Fruit fly (Drosophila melanogaster): Measurements from ENCODE around the gene Srg1.

Gene Srg1

DNA sequence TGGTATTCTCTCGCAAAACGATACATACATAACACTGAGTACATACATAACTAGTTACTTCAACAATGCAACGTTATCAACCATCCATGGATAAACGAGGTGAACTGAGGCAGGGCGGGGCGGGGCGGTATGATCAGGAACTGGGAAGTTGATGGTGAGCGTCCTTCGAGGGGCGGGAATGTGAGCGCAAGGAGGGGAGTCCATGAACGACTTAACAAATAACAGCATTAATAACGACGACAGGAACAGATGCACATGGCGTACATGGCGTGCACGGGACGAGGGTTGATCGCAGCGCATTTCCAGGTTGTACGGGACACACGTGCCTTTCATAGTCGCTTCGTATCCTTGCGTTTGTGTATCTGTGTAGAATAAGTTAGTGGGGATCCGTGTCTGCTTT, 3.4 kb upstream of the Srg1 start (continued):
- TF ChIP-seq MESR4 (GFP tag; optimal IDR thresholded peaks at IDR 0.05) (no peak), pho (GFP tag; optimal IDR thresholded peaks at IDR 0.05) (no peak), CG30431 (GFP tag; optimal IDR thresholded peaks at IDR 0.05) (no peak), NFAT (GFP tag; IDR thresholded peaks at IDR 0.05) (no peak), CG10431 (GFP tag; optimal IDR thresholded peaks at IDR 0.05) (peak; percentile 100), pros (GFP tag; optimal IDR thresholded peaks at IDR 0.05) (peak; percentile 83), bab2 (GFP tag; optimal IDR thresholded peaks at IDR 0.05) (no peak), Abd-B (GFP tag; optimal IDR thresholded peaks at IDR 0.05) (no peak), Pdp1 (GFP tag; optimal IDR thresholded peaks at IDR 0.05) (no peak), HLH4C (GFP tag; IDR thresholded peaks at IDR 0.05; ENCODE audit: partially characterized antibody) (no peak), CG12236 (GFP tag; optimal IDR thresholded peaks at IDR 0.05) (no peak), CG7963 (GFP tag; IDR thresholded peaks at IDR 0.05; ENCODE audit: partially characterized antibody) (no peak), CG7745 (tag; optimal IDR thresholded peaks at IDR 0.05) (no peak), crol (GFP tag; IDR thresholded peaks at IDR 0.05) (peak; percentile 65; the same call in 1 of the 2 replicates), nerfin-1 (tag; optimal IDR thresholded peaks at IDR 0.05) (peak; percentile 66), sens-2 (GFP tag; IDR thresholded peaks at IDR 0.05) (no peak), Hr39 (optimal IDR thresholded peaks at IDR 0.05) (no peak), otp (GFP tag; IDR thresholded peaks at IDR 0.05) (no peak)

DNA sequence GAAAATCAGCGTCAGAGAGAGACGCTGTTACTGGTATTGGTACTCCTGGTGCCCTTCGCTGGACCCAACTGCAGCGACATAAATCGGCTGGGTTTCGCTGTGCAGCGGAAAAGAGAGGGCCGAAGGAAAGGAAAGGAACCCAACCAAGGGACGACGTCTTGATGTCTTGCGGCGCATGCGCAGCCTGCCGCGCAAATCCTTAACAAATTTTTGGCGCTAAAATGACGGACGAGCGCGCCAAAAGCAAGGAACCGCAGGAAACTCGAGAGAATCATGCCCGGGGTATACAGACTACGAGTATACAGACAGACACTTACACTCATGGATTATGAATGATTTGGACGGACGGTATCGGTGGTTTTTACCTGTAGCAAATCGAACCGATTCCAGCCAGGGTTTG, 2.4 kb upstream of the Srg1 start:
- TF ChIP-seq CG15479 (GFP tag; optimal IDR thresholded peaks at IDR 0.05) = peak; percentile 92
- TF ChIP-seq tll (GFP tag; optimal IDR thresholded peaks at IDR 0.05) = peak in 1 of 2 experiments; percentile 60
- peak; percentile 65 for TF ChIP-seq pros (GFP tag; optimal IDR thresholded peaks at IDR 0.05)
- peak; percentile 38 for TF ChIP-seq ewg (GFP tag; optimal IDR thresholded peaks at IDR 0.05)
- TF ChIP-seq zen (tag; optimal IDR thresholded peaks at IDR 0.05) = peak; percentile 20
- TF ChIP-seq H15 (GFP tag; IDR thresholded peaks at IDR 0.05) = 0 out of 3 replicates have a peak, but pooled peaks have one; percentile 11
- TF ChIP-seq CG13424 (tag; optimal IDR thresholded peaks at IDR 0.05) = no peak
- TF ChIP-seq bbx (GFP tag; IDR thresholded peaks at IDR 0.05; ENCODE audit: partially characterized antibody) = no peak

DNA sequence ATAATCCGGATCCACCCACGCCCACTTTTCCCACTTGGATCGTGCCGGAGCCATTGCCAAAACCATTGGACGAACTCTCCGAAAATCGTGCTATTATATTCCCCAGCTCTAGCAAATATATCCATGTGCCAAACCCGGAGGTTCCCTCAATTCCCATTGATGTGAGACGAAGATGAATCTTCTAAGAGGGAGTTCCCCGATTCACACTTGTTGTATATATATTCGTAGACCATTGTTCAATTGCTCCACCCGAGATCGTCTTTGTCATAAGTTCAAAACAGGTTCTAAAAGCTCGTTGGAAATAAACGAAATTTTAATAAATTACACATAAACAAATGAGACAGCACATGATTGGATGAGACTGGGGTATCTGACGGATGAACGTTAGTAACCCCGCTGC, 638 bp downstream of the Srg1 start:
- TF ChIP-seq sens (GFP tag) (peak; percentile 1), CG1647 (GFP tag; optimal IDR thresholded peaks at IDR 0.05) (no peak)

DNA sequence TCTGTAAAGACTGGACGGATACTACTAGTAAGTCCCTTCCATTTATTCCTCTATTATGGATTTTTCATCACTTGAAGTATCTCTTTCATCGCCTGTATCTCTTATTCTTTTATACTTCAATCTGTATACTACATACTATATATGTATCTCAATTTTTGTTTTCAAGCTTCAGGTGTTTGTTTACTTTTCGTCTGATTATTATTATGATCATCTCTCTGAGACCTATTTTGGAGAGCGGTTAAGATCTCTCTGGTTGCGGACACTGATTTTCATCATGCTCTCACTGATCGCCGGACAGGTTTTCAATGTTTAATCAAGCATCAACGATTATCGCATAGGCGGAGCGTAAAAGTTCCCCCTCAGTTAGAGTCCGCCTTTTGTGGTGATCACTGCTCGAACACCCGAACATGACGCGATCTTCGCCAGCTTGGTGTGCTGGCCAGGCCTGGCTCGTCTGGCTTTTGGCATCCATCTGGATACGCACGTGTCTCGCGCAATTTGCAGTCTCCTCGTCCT, 1.9 kb downstream of the Srg1 start, which contains the start of gene CG7016:
Gene CG7016 (plus strand): TSS at position 358 of the 516 bp plus-strand sequence.
- TF ChIP-seq Pdp1 (GFP tag; optimal IDR thresholded peaks at IDR 0.05) (peak in 1 of 2 experiments; percentile 70), grn (GFP tag; optimal IDR thresholded peaks at IDR 0.05) (peak; percentile 13), amos (GFP tag; IDR thresholded peaks at IDR 0.05; ENCODE audit: partially characterized antibody) (no peak), unc-4 (GFP tag; IDR thresholded peaks at IDR 0.05; ENCODE audit: partially characterized antibody) (no peak), onecut (GFP tag; IDR thresholded peaks at IDR 0.05) (no peak), vvl (GFP tag; IDR thresholded peaks at IDR 0.05) (0 out of 2 replicates have a peak, but pooled peaks have one; percentile 2), CG13894 (tag; optimal IDR thresholded peaks at IDR 0.05) (peak; percentile 79), CG34376 (GFP tag; optimal IDR thresholded peaks at IDR 0.05) (peak; percentile 62), Trl (optimal IDR thresholded peaks at IDR 0.05) (peak; percentile 42 to 63), Trl (GFP tag; optimal IDR thresholded peaks at IDR 0.05) (no peak), CG34422 (GFP tag; IDR thresholded peaks at IDR 0.05) (peak; percentile 12; the same call in 1 of the 3 replicates), sens (GFP tag) (peak; percentile 58), chinmo (GFP tag; IDR thresholded peaks at IDR 0.05; ENCODE audit: partially characterized antibody) (peak; percentile 57; the same call in 1 of the 4 replicates), CG17802 (tag; optimal IDR thresholded peaks at IDR 0.05) (no peak)

Measured in whole organism, embryonic.